Worm (Caenorhabditis elegans): ENCODE results near the gene cyp-31A3.

The cyp-31A3 gene

DNA sequence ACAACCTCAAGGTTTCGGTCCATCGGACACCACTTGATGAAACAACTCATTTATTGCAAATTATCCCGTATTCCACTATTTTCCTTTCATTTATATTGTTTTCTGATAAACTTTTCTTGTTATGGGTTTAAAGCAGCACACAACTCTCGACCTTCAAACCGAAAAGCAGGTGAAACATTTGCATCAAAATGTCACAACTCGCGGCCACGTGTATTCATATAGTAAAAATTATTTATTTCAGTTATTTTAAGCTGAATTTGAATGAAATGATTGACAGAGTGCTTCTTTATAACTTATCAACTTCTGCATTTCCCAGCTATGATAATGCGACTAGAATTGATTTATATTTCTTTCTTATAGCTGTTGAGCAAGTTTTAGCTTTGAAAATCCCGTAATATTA lies 51.0 kb downstream of the cyp-31A3 start, which contains the start of gene srw-95 (continued):
- peak; percentile 53 for TF ChIP-seq hrde-1 (tag; optimal IDR thresholded peaks at IDR 0.05; ENCODE audit: borderline replicate concordance)

Data from whole organism, young adult.